Worm (Caenorhabditis elegans) whole organism, young adult: Measurements from ENCODE around the gene R13H4.6.

ENCODE experiments used
- F22D6.2 ChIP-seq: sonication (generic microtip); optimal IDR thresholded peaks from 2 replicates; lab custom pipeline; 2016; ENCODE audit warnings: mild to moderate bottlenecking, missing genetic modification characterization, missing compliant biosample characterization
- F33H1.4 ChIP-seq: fragments of 200-800 bp; sonication (Bioruptor generic); IDR thresholded peaks from 2 replicates; pipeline ENCODE4 v1.3.6; 2022; ENCODE audit warnings: missing genetic modification reagents, missing genetic modification characterization, missing compliant biosample characterization
- akir-1 ChIP-seq: fragments of 200-800 bp; sonication (Bioruptor generic); optimal IDR thresholded peaks from 2 replicates; lab custom pipeline; 2018; ENCODE audit warnings: mild to moderate bottlenecking, missing genetic modification characterization, moderate library complexity, missing compliant biosample characterization
- die-1 ChIP-seq: sonication (generic microtip); optimal IDR thresholded peaks from 2 replicates; lab custom pipeline; 2016; ENCODE audit warnings: missing genotype, mild to moderate bottlenecking, missing genetic modification characterization, missing compliant biosample characterization
- lag-1 ChIP-seq: fragments of 200-800 bp; sonication (Bioruptor generic); IDR thresholded peaks from 2 replicates; pipeline ENCODE4 v1.3.6; 2022; ENCODE audit warnings: missing genetic modification reagents, missing genetic modification characterization, missing compliant biosample characterization
- lin-35 ChIP-seq, 3 experiments: fragments of 150-350 bp in 2 of 3; sonication (generic microtip) in 1 of 3; optimal IDR thresholded peaks; 2 replicates each; lab custom pipeline; 2014 to 2018; ENCODE audit warnings: missing biosample characterization in 3 of 3, missing genetic modification characterization in 3 of 3, missing genetic modification reagents in 3 of 3
- unc-62 ChIP-seq: fragments of 150-350 bp; optimal IDR thresholded peaks from 2 replicates; lab custom pipeline; 2014; ENCODE audit warnings: missing biosample characterization, missing genetic modification reagents, missing genetic modification characterization
- xnd-1 ChIP-seq: sonication (generic microtip); optimal IDR thresholded peaks from 2 replicates; lab custom pipeline; 2016; ENCODE audit warnings: missing genotype, missing genetic modification reagents, missing genetic modification characterization, missing compliant biosample characterization

DNA sequence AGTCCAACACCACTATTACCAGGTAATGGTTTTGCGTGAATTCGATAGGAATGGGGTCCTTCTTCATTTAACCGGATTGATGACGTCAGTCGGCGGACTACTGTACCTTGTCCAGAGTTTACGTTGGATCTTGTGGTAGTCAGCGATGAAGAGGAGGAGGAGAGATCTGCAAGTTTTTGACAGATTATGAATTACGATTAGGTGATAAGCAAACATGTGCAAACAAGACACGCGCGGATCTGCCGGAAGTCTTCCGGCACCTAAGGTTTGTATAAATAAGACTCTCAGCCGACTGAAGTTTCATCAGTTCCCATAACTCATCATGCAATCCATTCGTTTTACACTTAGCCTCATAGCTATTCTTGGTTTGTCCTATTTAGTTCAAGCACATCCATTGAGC, 23.7 kb upstream of the R13H4.6 start, which contains the start of gene idpb-5:
- TF ChIP-seq xnd-1 (tag; lab: Kevin White, UChicago) (no peak), unc-62 (GFP tag; lab: Kevin White, UChicago) (no peak), lag-1 (no peak), akir-1 (no peak), die-1 (no peak), lin-35 (GFP tag; optimal IDR thresholded peaks at IDR 0.05; lab: Kevin White, UChicago) (no peak), F33H1.4 (GFP tag; lab: Robert Waterston, UW) (no peak), F22D6.2 (tag; lab: Kevin White, UChicago) (no peak)
